Fruit fly (Drosophila melanogaster) whole organism, embryonic: ENCODE data around the gene CG8034.

Experiments used
- Bteb2 ChIP-seq: fragments of 200-800 bp; sonication (Bioruptor generic); optimal IDR thresholded peaks from 2 replicates; lab custom pipeline; 2016; ENCODE audit warnings: missing biosample characterization, missing genetic modification characterization
- CG11093 ChIP-seq: fragments of 200-800 bp; sonication (Bioruptor generic); IDR thresholded peaks from 3 replicates; pipeline ENCODE4 v1.3.6; 2022; ENCODE audit warnings: missing biosample characterization, missing genetic modification characterization
- CG12659 ChIP-seq: fragments of 200-800 bp; sonication (Bioruptor generic); optimal IDR thresholded peaks from 3 replicates; lab custom pipeline; 2017; ENCODE audit warnings: mild to moderate bottlenecking, missing biosample characterization, missing genetic modification reagents, missing genetic modification characterization
- CG13287 ChIP-seq: fragments of 200-800 bp; sonication (Bioruptor generic); IDR thresholded peaks from 2 replicates; pipeline ENCODE4 v1.3.6; 2022; ENCODE audit warnings: missing biosample characterization, missing genetic modification characterization; ENCODE audit not compliant: partially characterized antibody
- CG14710 ChIP-seq: fragments of 200-800 bp; sonication (Bioruptor generic); optimal IDR thresholded peaks from 3 replicates; lab custom pipeline; 2019; ENCODE audit warnings: missing biosample characterization, mild to moderate bottlenecking, missing genetic modification characterization, moderate library complexity
- CG15073 ChIP-seq: fragments of 200-800 bp; sonication (Bioruptor generic); optimal IDR thresholded peaks from 2 replicates; lab custom pipeline; 2016; ENCODE audit warnings: missing biosample characterization, missing genetic modification characterization
- CG15269 ChIP-seq: fragments of 200-800 bp; sonication (Bioruptor generic); optimal IDR thresholded peaks from 2 replicates; lab custom pipeline; 2018; ENCODE audit warnings: missing biosample characterization, mild to moderate bottlenecking, missing genetic modification characterization, moderate library complexity
- CG15514 ChIP-seq: fragments of 200-800 bp; sonication (Bioruptor generic); optimal IDR thresholded peaks from 3 replicates; lab custom pipeline; 2017; ENCODE audit warnings: missing biosample characterization, missing genetic modification characterization, mild to moderate bottlenecking, moderate library complexity, missing genetic modification reagents
- CG16779 ChIP-seq: fragments of 200-800 bp; sonication (Bioruptor generic); IDR thresholded peaks from 2 replicates; pipeline ENCODE4 v1.3.6; 2022; ENCODE audit warnings: missing biosample characterization, missing genetic modification characterization
- CG17361 ChIP-seq: fragments of 200-800 bp; sonication (Bioruptor generic); IDR thresholded peaks from 3 replicates; pipeline ENCODE4 v1.3.6; 2022; ENCODE audit warnings: missing biosample characterization, missing genetic modification characterization
- CG2712 ChIP-seq: fragments of 200-800 bp; optimal IDR thresholded peaks from 3 replicates; lab custom pipeline; 2019; ENCODE audit warnings: missing biosample characterization, mild to moderate bottlenecking, missing genetic modification characterization, moderate library complexity
- CG31365 ChIP-seq: fragments of 200-800 bp; sonication (Bioruptor generic); optimal IDR thresholded peaks from 2 replicates; lab custom pipeline; 2018; ENCODE audit warnings: missing biosample characterization, mild to moderate bottlenecking, missing genetic modification characterization
- CG34422 ChIP-seq: fragments of 200-800 bp; sonication (Bioruptor generic); IDR thresholded peaks from 3 replicates; pipeline ENCODE4 v1.3.6; 2022; ENCODE audit warnings: missing biosample characterization, missing genetic modification characterization
- CG3995 ChIP-seq: fragments of 200-800 bp; sonication (Bioruptor generic); optimal IDR thresholded peaks from 3 replicates; lab custom pipeline; 2016; ENCODE audit warnings: missing biosample characterization, missing genetic modification characterization
- CG4328 ChIP-seq: fragments of 200-800 bp; sonication (Bioruptor generic); optimal IDR thresholded peaks from 3 replicates; lab custom pipeline; 2017; ENCODE audit warnings: missing biosample characterization, missing genetic modification reagents, missing genetic modification characterization
- CG4617 ChIP-seq: fragments of 200-800 bp; sonication (Bioruptor generic); optimal IDR thresholded peaks from 3 replicates; lab custom pipeline; 2016; ENCODE audit warnings: missing biosample characterization, missing genetic modification characterization, borderline replicate concordance
- CG5180 ChIP-seq: fragments of 200-800 bp; sonication (Bioruptor generic); optimal IDR thresholded peaks from 3 replicates; lab custom pipeline; 2017; ENCODE audit warnings: missing biosample characterization, missing genetic modification characterization, mild to moderate bottlenecking, moderate library complexity, missing genetic modification reagents
- CG7928 ChIP-seq: fragments of 200-800 bp; sonication (Bioruptor generic); optimal IDR thresholded peaks from 2 replicates; lab custom pipeline; 2017; ENCODE audit warnings: missing biosample characterization, mild to moderate bottlenecking, missing genetic modification characterization
- CG8290 ChIP-seq, 3 experiments: fragments of 200-800 bp; sonication (Bioruptor generic); optimal IDR thresholded peaks; 2 replicates each; lab custom pipeline; 2016 to 2019; ENCODE audit warnings: missing biosample characterization in 3 of 3, missing genetic modification characterization in 3 of 3, mild to moderate bottlenecking in 2 of 3, moderate library complexity in 1 of 3
- CG9797 ChIP-seq: fragments of 200-800 bp; sonication (Bioruptor generic); optimal IDR thresholded peaks from 3 replicates; lab custom pipeline; 2018; ENCODE audit warnings: missing biosample characterization, mild to moderate bottlenecking, missing genetic modification characterization
- D19B ChIP-seq: fragments of 200-800 bp; sonication (Bioruptor generic); optimal IDR thresholded peaks from 2 replicates; lab custom pipeline; 2017; ENCODE audit warnings: missing biosample characterization, mild to moderate bottlenecking, missing genetic modification characterization
- Dfd ChIP-seq, 2 experiments: fragments of >200 bp; optimal IDR thresholded peaks; 2 replicates each; lab custom pipeline; 2017; ENCODE audit warnings: missing biosample characterization in 2 of 2, missing genetic modification characterization in 2 of 2
- Dip3 ChIP-seq: fragments of 200-800 bp; sonication (Bioruptor generic); optimal IDR thresholded peaks from 3 replicates; lab custom pipeline; 2016; ENCODE audit warnings: missing biosample characterization, missing genetic modification characterization
- Drgx ChIP-seq: fragments of 200-800 bp; sonication (Bioruptor generic); IDR thresholded peaks from 2 replicates; pipeline ENCODE4 v1.3.6; 2022; ENCODE audit warnings: missing biosample characterization, missing genetic modification characterization
- E2f2 ChIP-seq: fragments of 200-800 bp; sonication (Bioruptor generic); IDR thresholded peaks from 2 replicates; pipeline ENCODE4 v1.3.6; 2022; ENCODE audit warnings: missing biosample characterization, missing genetic modification characterization
- Eip74EF ChIP-seq, 2 experiments: fragments of 200-800 bp in 1 of 2; fragments of >200 bp in 1 of 2; sonication (Bioruptor generic) in 1 of 2; optimal IDR thresholded peaks; 2 replicates each; lab custom pipeline; 2017 to 2019; ENCODE audit warnings: missing biosample characterization in 2 of 2, missing genetic modification characterization in 2 of 2, mild to moderate bottlenecking in 1 of 2, moderate library complexity in 1 of 2
- Ets65A ChIP-seq: fragments of 200-800 bp; sonication (Bioruptor generic); peaks from one replicate; lab custom pipeline; 2016; ENCODE audit warnings: missing biosample characterization, missing genetic modification characterization
- HmgZ ChIP-seq: fragments of 200-800 bp; sonication (Bioruptor generic); optimal IDR thresholded peaks from 2 replicates; lab custom pipeline; 2018; ENCODE audit warnings: missing biosample characterization, mild to moderate bottlenecking, missing genetic modification characterization
- Hr78 ChIP-seq, 2 experiments: fragments of 200-800 bp in 1 of 2; fragments of >200 bp in 1 of 2; sonication (Bioruptor generic) in 1 of 2; optimal IDR thresholded peaks; 2 replicates each; lab custom pipeline; 2017 to 2019; ENCODE audit warnings: missing biosample characterization in 2 of 2, missing genetic modification characterization in 2 of 2, mild to moderate bottlenecking in 1 of 2, moderate library complexity in 1 of 2
- Lhr ChIP-seq: fragments of 200-800 bp; sonication (Bioruptor generic); optimal IDR thresholded peaks from 3 replicates; lab custom pipeline; 2017; ENCODE audit warnings: mild to moderate bottlenecking, missing biosample characterization, missing genetic modification reagents, missing genetic modification characterization
- MESR4 ChIP-seq: fragments of 200-800 bp; sonication (Bioruptor generic); optimal IDR thresholded peaks from 2 replicates; lab custom pipeline; 2018; ENCODE audit warnings: missing biosample characterization, mild to moderate bottlenecking, missing genetic modification characterization, moderate library complexity
- Med ChIP-seq: fragments of 200-800 bp; sonication (Bioruptor generic); peaks from one replicate; lab custom pipeline; 2016; ENCODE audit warnings: missing biosample characterization, missing genetic modification characterization, mild to moderate bottlenecking, inconsistent platforms, moderate library complexity
- ap ChIP-seq: fragments of 200-800 bp; sonication (Bioruptor generic); IDR thresholded peaks from 2 replicates; pipeline ENCODE4 v1.3.6; 2022; ENCODE audit warnings: missing biosample characterization, missing genetic modification characterization
- disco-r ChIP-seq: fragments of 200-800 bp; sonication (Bioruptor generic); optimal IDR thresholded peaks from 2 replicates; lab custom pipeline; 2016; ENCODE audit warnings: missing biosample characterization, missing genetic modification characterization
- nom ChIP-seq: fragments of 200-800 bp; sonication (Bioruptor generic); optimal IDR thresholded peaks from 2 replicates; lab custom pipeline; 2017; ENCODE audit warnings: missing biosample characterization, missing genetic modification characterization, mild to moderate bottlenecking, moderate library complexity, missing genetic modification reagents
- pfk ChIP-seq: fragments of 200-800 bp; sonication (Bioruptor generic); optimal IDR thresholded peaks from 2 replicates; lab custom pipeline; 2018; ENCODE audit warnings: missing biosample characterization, mild to moderate bottlenecking, missing genetic modification characterization, moderate library complexity
- pho ChIP-seq: fragments of 200-800 bp; sonication (Bioruptor generic); optimal IDR thresholded peaks from 2 replicates; lab custom pipeline; 2016; ENCODE audit warnings: missing biosample characterization, missing genetic modification characterization
- row ChIP-seq: fragments of 200-800 bp; sonication (Bioruptor generic); IDR thresholded peaks from 3 replicates; pipeline ENCODE4 v1.3.6; 2022; ENCODE audit warnings: missing biosample characterization, missing genetic modification characterization
- sens ChIP-seq: fragments of 200-800 bp; sonication (Bioruptor generic); peaks from one replicate; lab custom pipeline; 2016; ENCODE audit warnings: missing biosample characterization, missing genetic modification characterization
- sqz ChIP-seq: fragments of 200-800 bp; sonication (Bioruptor generic); optimal IDR thresholded peaks from 3 replicates; lab custom pipeline; 2018; ENCODE audit warnings: missing biosample characterization, mild to moderate bottlenecking, missing genetic modification characterization
- stwl ChIP-seq: fragments of 200-800 bp; sonication (Bioruptor generic); optimal IDR thresholded peaks from 3 replicates; lab custom pipeline; 2018; ENCODE audit warnings: missing biosample characterization, mild to moderate bottlenecking, missing genetic modification characterization, moderate library complexity
- trem ChIP-seq: fragments of 200-800 bp; optimal IDR thresholded peaks from 3 replicates; lab custom pipeline; 2019; ENCODE audit warnings: missing biosample characterization, mild to moderate bottlenecking, missing genetic modification characterization, moderate library complexity

Gene CG8034

dm6 chrX:19280685-19281084, 17.3 kb downstream of the CG8034 start:
- TF ChIP-seq pho (GFP tag; lab: Kevin White, UChicago), result no peak
- peak; percentile 22 for TF ChIP-seq sens (GFP tag; lab: Kevin White, UChicago)
- peak; percentile 70 for TF ChIP-seq Ets65A
- TF ChIP-seq Med, result peak; percentile 50
- TF ChIP-seq, all 482 proteins: peak for 3

- TF ChIP-seq Med, result peak; percentile 13
- TF ChIP-seq Dip3 (GFP tag; lab: Kevin White, UChicago), result no peak
- no peak for TF ChIP-seq trem (tag; lab: Kevin White, UChicago)
- TF ChIP-seq CG8290 (GFP tag; optimal IDR thresholded peaks at IDR 0.05; lab: Kevin White, UChicago), result no peak
- no peak for TF ChIP-seq CG8290 (tag; optimal IDR thresholded peaks at IDR 0.05; lab: Kevin White, UChicago)
- TF ChIP-seq CG4328 (GFP tag; lab: Kevin White, UChicago), result no peak
Observed at dm6 chrX:19280249-19280648, 17.7 kb downstream of the CG8034 start, which contains the start of gene CG8028. TSS of gene CG8028 (minus strand) at chrX:19280349.

- TF ChIP-seq CG8290 (GFP tag; optimal IDR thresholded peaks at IDR 0.05; lab: Kevin White, UChicago) (peak; percentile 96), CG8290 (tag; optimal IDR thresholded peaks at IDR 0.05; lab: Kevin White, UChicago) (no peak), CG5180 (GFP tag; lab: Kevin White, UChicago) (no peak), stwl (tag; lab: Kevin White, UChicago) (peak; percentile 22), Eip74EF (GFP tag; optimal IDR thresholded peaks at IDR 0.05; lab: Kevin White, UChicago) (peak in 1 of 2 experiments; percentile 47), Dfd (GFP tag; optimal IDR thresholded peaks at IDR 0.05; lab: Kevin White, UChicago) (peak in 1 of 2 experiments; percentile 45), CG11093 (GFP tag; lab: Robert Waterston, UW) (no peak), CG31365 (tag; lab: Kevin White, UChicago) (peak; percentile 88)
Observed at dm6 chrX:19278395-19278794, 19.6 kb downstream of the CG8034 start.

- TF ChIP-seq trem (tag; lab: Kevin White, UChicago) (peak; percentile 24), CG16779 (GFP tag; lab: Robert Waterston, UW) (no peak), Drgx (GFP tag; lab: Robert Waterston, UW) (no peak), CG2712 (tag; lab: Kevin White, UChicago) (peak; percentile 1), CG14710 (tag; lab: Kevin White, UChicago) (peak; percentile 4), MESR4 (GFP tag; lab: Kevin White, UChicago) (peak; percentile 72), disco-r (GFP tag; lab: Kevin White, UChicago) (no peak), CG12659 (no peak), sqz (GFP tag; lab: Kevin White, UChicago) (no peak), CG17361 (no peak), CG15514 (peak; percentile 26), CG7928 (no peak), pfk (GFP tag; lab: Kevin White, UChicago) (no peak), CG4617 (GFP tag; lab: Kevin White, UChicago) (peak; percentile 21), D19B (GFP tag; lab: Kevin White, UChicago) (no peak), Hr78 (GFP tag; optimal IDR thresholded peaks at IDR 0.05; lab: Kevin White, UChicago) (no peak), Lhr (GFP tag; lab: Kevin White, UChicago) (peak; percentile 1), E2f2 (peak; percentile 53), Bteb2 (no peak), row (0 out of 3 replicates have a peak, but pooled peaks have one; percentile 17), CG34422 (GFP tag; lab: Robert Waterston, UW) (0 out of 3 replicates have a peak, but pooled peaks have one; percentile 38), Med (peak; percentile 66), CG15269 (no peak), CG9797 (peak; percentile 65), CG15073 (no peak), HmgZ (no peak), CG13287 (GFP tag; lab: Robert Waterston, UW) (no peak; the same call in 1 of the 2 replicates), CG3995 (GFP tag; lab: Kevin White, UChicago) (peak; percentile 97), nom (GFP tag; lab: Kevin White, UChicago) (no peak), ap (GFP tag; lab: Robert Waterston, UW) (no peak)
Observed at dm6 chrX:19276489-19277117, 21.4 kb downstream of the CG8034 start, which contains the start of the genes CG32537 and CG32536. TSS of gene CG32537 (minus strand) at chrX:19276539. TSS of gene CG32536 (minus strand) at chrX:19276898.
